Worm (Caenorhabditis elegans) whole organism, L2 larva: ENCODE results near the gene F53C3.6.

Source experiments
- C34F6.9 ChIP-seq: fragments of 150-350 bp; optimal IDR thresholded peaks from 2 replicates; lab custom pipeline; 2014; ENCODE audit warnings: missing biosample characterization, missing genetic modification characterization
- F13H6.1 ChIP-seq: sonication (generic microtip); optimal IDR thresholded peaks from 2 replicates; lab custom pipeline; 2016; ENCODE audit warnings: missing genetic modification characterization, missing compliant biosample characterization
- R02D3.7 ChIP-seq: fragments of 150-350 bp; optimal IDR thresholded peaks from 2 replicates; lab custom pipeline; 2014; ENCODE audit warnings: missing biosample characterization, missing genetic modification characterization
- Y55F3AM.14 ChIP-seq: fragments of 200-800 bp; sonication (Bioruptor generic); optimal IDR thresholded peaks from 2 replicates; lab custom pipeline; 2018; ENCODE audit warnings: mild to moderate bottlenecking, missing genetic modification characterization, missing compliant biosample characterization
- ZK546.5 ChIP-seq: sonication (generic microtip); optimal IDR thresholded peaks from 2 replicates; lab custom pipeline; 2017; ENCODE audit warnings: missing biosample characterization, missing genetic modification characterization
- alr-1 ChIP-seq: fragments of 150-350 bp; optimal IDR thresholded peaks from 2 replicates; lab custom pipeline; 2014; ENCODE audit warnings: missing biosample characterization, missing genetic modification characterization
- aly-2 ChIP-seq: fragments of 150-350 bp; optimal IDR thresholded peaks from 2 replicates; lab custom pipeline; 2014; ENCODE audit warnings: missing biosample characterization, missing genetic modification characterization
- ama-1 ChIP-seq: fragments of 150-350 bp; optimal IDR thresholded peaks from 2 replicates; lab custom pipeline; 2018; ENCODE audit warnings: inconsistent platforms
- ceh-82 ChIP-seq: fragments of 150-350 bp; optimal IDR thresholded peaks from 2 replicates; lab custom pipeline; 2014; ENCODE audit warnings: missing biosample characterization, missing genetic modification characterization
- crh-2 ChIP-seq: sonication (generic microtip); optimal IDR thresholded peaks from 2 replicates; lab custom pipeline; 2017; ENCODE audit warnings: missing biosample characterization, missing genetic modification characterization
- egl-27 ChIP-seq: sonication (generic microtip); optimal IDR thresholded peaks from 3 replicates; lab custom pipeline; 2017; ENCODE audit warnings: missing biosample characterization, missing genetic modification reagents, missing genetic modification characterization
- elt-1 ChIP-seq: fragments of 150-350 bp; optimal IDR thresholded peaks from 2 replicates; lab custom pipeline; 2014; ENCODE audit warnings: missing biosample characterization, missing genetic modification characterization
- elt-3 ChIP-seq: sonication (generic microtip); optimal IDR thresholded peaks from 2 replicates; lab custom pipeline; 2017; ENCODE audit warnings: missing biosample characterization, missing genetic modification characterization
- fos-1 ChIP-seq: fragments of 150-350 bp; optimal IDR thresholded peaks from 2 replicates; lab custom pipeline; 2014; ENCODE audit warnings: missing biosample characterization, missing genetic modification characterization
- gmeb-1 ChIP-seq: fragments of 150-350 bp; optimal IDR thresholded peaks from 2 replicates; lab custom pipeline; 2014; ENCODE audit warnings: missing biosample characterization, missing genetic modification characterization
- lin-11 ChIP-seq: fragments of 150-350 bp; sonication (generic microtip); optimal IDR thresholded peaks from 2 replicates; lab custom pipeline; 2014; ENCODE audit warnings: missing biosample characterization, missing genetic modification characterization, inconsistent platforms, mixed read lengths
- lsy-2 ChIP-seq, 2 experiments: fragments of 150-350 bp in 1 of 2; sonication (generic microtip) in 1 of 2; optimal IDR thresholded peaks; 2 replicates each; lab custom pipeline; 2014 to 2017; ENCODE audit warnings: missing biosample characterization in 2 of 2, missing genetic modification characterization in 2 of 2
- mab-5 ChIP-seq: fragments of 150-350 bp; optimal IDR thresholded peaks from 2 replicates; lab custom pipeline; 2014; ENCODE audit warnings: missing biosample characterization, missing genetic modification characterization
- nhr-10 ChIP-seq: sonication (generic microtip); optimal IDR thresholded peaks from 2 replicates; lab custom pipeline; 2017; ENCODE audit warnings: missing biosample characterization, missing genetic modification characterization
- nhr-11 ChIP-seq: fragments of 150-350 bp; optimal IDR thresholded peaks from 2 replicates; lab custom pipeline; 2014; ENCODE audit warnings: missing biosample characterization, missing genetic modification characterization
- nhr-12 ChIP-seq: fragments of 150-350 bp; optimal IDR thresholded peaks from 2 replicates; lab custom pipeline; 2014; ENCODE audit warnings: missing biosample characterization, missing genetic modification characterization
- nhr-129 ChIP-seq: fragments of 150-350 bp; optimal IDR thresholded peaks from 2 replicates; lab custom pipeline; 2014; ENCODE audit warnings: missing biosample characterization, missing genetic modification characterization
- nhr-21 ChIP-seq: fragments of 150-350 bp; optimal IDR thresholded peaks from 2 replicates; lab custom pipeline; 2014; ENCODE audit warnings: missing biosample characterization, missing genetic modification characterization
- nhr-237 ChIP-seq: fragments of 150-350 bp; optimal IDR thresholded peaks from 2 replicates; lab custom pipeline; 2014; ENCODE audit warnings: missing biosample characterization, missing genetic modification characterization
- nhr-25 ChIP-seq: fragments of 150-350 bp; sonication (generic microtip); optimal IDR thresholded peaks from 3 replicates; lab custom pipeline; 2014; ENCODE audit warnings: missing biosample characterization, missing genetic modification characterization
- nhr-6 ChIP-seq: fragments of 150-350 bp; optimal IDR thresholded peaks from 2 replicates; lab custom pipeline; 2014; ENCODE audit warnings: missing biosample characterization, missing genetic modification characterization
- nhr-77 ChIP-seq: fragments of 150-350 bp; optimal IDR thresholded peaks from 2 replicates; lab custom pipeline; 2014; ENCODE audit warnings: missing biosample characterization, missing genetic modification characterization
- peb-1 ChIP-seq: fragments of 150-350 bp; optimal IDR thresholded peaks from 2 replicates; lab custom pipeline; 2014; ENCODE audit warnings: missing biosample characterization, missing genetic modification characterization
- sem-4 ChIP-seq: fragments of 150-350 bp; optimal IDR thresholded peaks from 2 replicates; lab custom pipeline; 2014; ENCODE audit warnings: missing biosample characterization, missing genetic modification reagents, missing genetic modification characterization
- skn-1 ChIP-seq: sonication (generic microtip); optimal IDR thresholded peaks from 2 replicates; lab custom pipeline; 2017; ENCODE audit warnings: missing biosample characterization, missing genetic modification characterization
- sma-3 ChIP-seq: sonication (generic microtip); optimal IDR thresholded peaks from 2 replicates; lab custom pipeline; 2016; ENCODE audit warnings: missing genetic modification reagents, missing genetic modification characterization, missing compliant biosample characterization
- sma-9 ChIP-seq, 2 experiments: fragments of 150-350 bp in 1 of 2; sonication (generic microtip) in 1 of 2; optimal IDR thresholded peaks; 2 replicates each; lab custom pipeline; 2014 to 2016; ENCODE audit warnings: missing genetic modification characterization in 2 of 2, mild to moderate bottlenecking in 1 of 2, missing biosample characterization in 1 of 2, missing compliant biosample characterization in 1 of 2, missing genetic modification reagents in 1 of 2, moderate library complexity in 1 of 2
- unc-39 ChIP-seq: fragments of 150-350 bp; optimal IDR thresholded peaks from 2 replicates; lab custom pipeline; 2014; ENCODE audit warnings: missing biosample characterization, missing genetic modification characterization
- unc-62 ChIP-seq: fragments of 150-350 bp; optimal IDR thresholded peaks from 2 replicates; lab custom pipeline; 2014; ENCODE audit warnings: missing biosample characterization, missing genetic modification reagents, missing genetic modification characterization
- zag-1 ChIP-seq: fragments of 150-350 bp; optimal IDR thresholded peaks from 2 replicates; lab custom pipeline; 2014; ENCODE audit warnings: missing biosample characterization, missing genetic modification characterization
- ztf-11 ChIP-seq: sonication (generic microtip); optimal IDR thresholded peaks from 2 replicates; lab custom pipeline; 2017; ENCODE audit warnings: missing biosample characterization, missing genetic modification characterization
- ztf-4 ChIP-seq: fragments of 150-350 bp; optimal IDR thresholded peaks from 2 replicates; lab custom pipeline; 2014; ENCODE audit warnings: missing biosample characterization, missing genetic modification characterization

Gene F53C3.6

ce11 chrII:3911284-3911683, 13.3 kb downstream of the F53C3.6 start (continued):
- no peak for TF ChIP-seq ama-1 (lab: Kevin White, UChicago)
- TF ChIP-seq fos-1 (tag; lab: Kevin White, UChicago), result peak; percentile 77
- TF ChIP-seq nhr-12 (tag; lab: Kevin White, UChicago), result no peak
- no peak for TF ChIP-seq egl-27
- TF ChIP-seq ZK546.5 (tag; lab: Kevin White, UChicago), result no peak
- no peak for TF ChIP-seq unc-62
- TF ChIP-seq lin-11 (tag; lab: Kevin White, UChicago), result no peak
- no peak for TF ChIP-seq peb-1 (tag; lab: Kevin White, UChicago)
- no peak for TF ChIP-seq elt-1 (tag; lab: Kevin White, UChicago)
- no peak for TF ChIP-seq nhr-21 (tag; lab: Kevin White, UChicago)
- no peak for TF ChIP-seq skn-1 (tag; lab: Kevin White, UChicago)
- no peak for TF ChIP-seq nhr-25 (tag; lab: Kevin White, UChicago)
- TF ChIP-seq lsy-2 (tag; optimal IDR thresholded peaks at IDR 0.05; lab: Kevin White, UChicago), result peak in 1 of 2 experiments; percentile 18
- peak; percentile 28 for TF ChIP-seq F13H6.1 (tag; lab: Kevin White, UChicago)
- peak; percentile 12 for TF ChIP-seq nhr-129 (tag; lab: Kevin White, UChicago)
- no peak for TF ChIP-seq aly-2
- no peak for TF ChIP-seq nhr-77 (tag; lab: Kevin White, UChicago)
- no peak for TF ChIP-seq nhr-6
- no peak for TF ChIP-seq nhr-237 (tag; lab: Kevin White, UChicago)
- no peak for TF ChIP-seq sem-4 (tag; lab: Kevin White, UChicago)
- TF ChIP-seq sma-9 (GFP tag; optimal IDR thresholded peaks at IDR 0.05; lab: Kevin White, UChicago), result peak; percentile 68
- TF ChIP-seq sma-9 (tag; optimal IDR thresholded peaks at IDR 0.05; lab: Kevin White, UChicago), result no peak

ce11 chrII:3911716-3912115, 13.8 kb downstream of the F53C3.6 start, which contains the start of gene F53C3.1:
F53C3.1 (plus strand) TSS chrII:3912016.
- TF ChIP-seq unc-62 (no peak), sma-3 (GFP tag; lab: Kevin White, UChicago) (no peak), ZK546.5 (tag; lab: Kevin White, UChicago) (no peak)
- TF ChIP-seq, all 48 proteins: peak for 0

- TF ChIP-seq nhr-6 (no peak), nhr-11 (no peak), ceh-82 (tag; lab: Kevin White, UChicago) (no peak), ztf-4 (tag; lab: Kevin White, UChicago) (no peak), unc-39 (tag; lab: Kevin White, UChicago) (no peak), alr-1 (no peak), sma-3 (GFP tag; lab: Kevin White, UChicago) (no peak), C34F6.9 (tag; lab: Kevin White, UChicago) (no peak), mab-5 (tag; lab: Kevin White, UChicago) (no peak), peb-1 (tag; lab: Kevin White, UChicago) (no peak), elt-3 (tag; lab: Kevin White, UChicago) (no peak), gmeb-1 (tag; lab: Kevin White, UChicago) (no peak), ztf-11 (tag; lab: Kevin White, UChicago) (no peak), F13H6.1 (tag; lab: Kevin White, UChicago) (no peak)
Observed at ce11 chrII:3913673-3914072, 15.7 kb downstream of the F53C3.6 start.

ce11 chrII:3917985-3918633, 20.2 kb downstream of the F53C3.6 start:
- TF ChIP-seq nhr-237 (tag; lab: Kevin White, UChicago), result no peak
- TF ChIP-seq ama-1 (lab: Kevin White, UChicago), result no peak
- no peak for TF ChIP-seq nhr-6
- no peak for TF ChIP-seq elt-1 (tag; lab: Kevin White, UChicago)
- TF ChIP-seq R02D3.7 (tag; lab: Kevin White, UChicago), result no peak
- no peak for TF ChIP-seq C34F6.9 (tag; lab: Kevin White, UChicago)
- TF ChIP-seq nhr-77 (tag; lab: Kevin White, UChicago), result no peak
- TF ChIP-seq zag-1 (tag; lab: Kevin White, UChicago), result no peak
- TF ChIP-seq nhr-129 (tag; lab: Kevin White, UChicago), result no peak
- TF ChIP-seq sma-9 (GFP tag; optimal IDR thresholded peaks at IDR 0.05; lab: Kevin White, UChicago), result no peak
- no peak for TF ChIP-seq sma-9 (tag; optimal IDR thresholded peaks at IDR 0.05; lab: Kevin White, UChicago)

- no peak for TF ChIP-seq ztf-11 (tag; lab: Kevin White, UChicago)
- no peak for TF ChIP-seq nhr-10
- TF ChIP-seq Y55F3AM.14 (GFP tag; lab: Kevin White, UChicago), result no peak
- TF ChIP-seq egl-27, result no peak
- TF ChIP-seq crh-2, result no peak
Observed at ce11 chrII:3920611-3921010, 22.7 kb downstream of the F53C3.6 start.
